Fruit fly (Drosophila melanogaster) whole organism, embryonic: ENCODE measurements around the gene Klp67A.

Experiments
- Atf3 ChIP-seq: fragments of 200-800 bp; sonication (Bioruptor generic); optimal IDR thresholded peaks from 3 replicates; lab custom pipeline; 2016; ENCODE audit warnings: missing biosample characterization, missing genetic modification characterization
- Bgb ChIP-seq: fragments of 200-800 bp; sonication (Bioruptor generic); IDR thresholded peaks from 2 replicates; pipeline ENCODE4 v1.3.6; 2022; ENCODE audit warnings: missing biosample characterization, missing genetic modification characterization; ENCODE audit not compliant: partially characterized antibody
- Blimp-1 ChIP-seq: fragments of 200-800 bp; sonication (Bioruptor generic); optimal IDR thresholded peaks from 3 replicates; lab custom pipeline; 2018; ENCODE audit warnings: missing biosample characterization, missing genetic modification characterization, mild to moderate bottlenecking, moderate library complexity, missing genetic modification reagents
- CG10431 ChIP-seq: fragments of 200-800 bp; sonication (Bioruptor generic); optimal IDR thresholded peaks from 3 replicates; lab custom pipeline; 2018; ENCODE audit warnings: missing biosample characterization, mild to moderate bottlenecking, missing genetic modification characterization
- CG11456 ChIP-seq: fragments of 200-800 bp; sonication (Bioruptor generic); IDR thresholded peaks from 3 replicates; pipeline ENCODE4 v1.3.6; 2022; ENCODE audit warnings: missing biosample characterization, missing genetic modification characterization
- CG13894 ChIP-seq: fragments of 200-800 bp; sonication (Bioruptor generic); optimal IDR thresholded peaks from 3 replicates; lab custom pipeline; 2018; ENCODE audit warnings: missing biosample characterization, mild to moderate bottlenecking, missing genetic modification characterization, moderate library complexity
- CG14667 ChIP-seq: fragments of 200-800 bp; sonication (Bioruptor generic); IDR thresholded peaks from 2 replicates; pipeline ENCODE4 v1.3.6; 2022; ENCODE audit warnings: missing biosample characterization, missing genetic modification characterization
- CG1603 ChIP-seq: fragments of 200-800 bp; sonication (Bioruptor generic); optimal IDR thresholded peaks from 2 replicates; lab custom pipeline; 2019; ENCODE audit warnings: missing biosample characterization, mild to moderate bottlenecking, missing genetic modification characterization, moderate library complexity
- CG1647 ChIP-seq: fragments of 200-800 bp; sonication (Bioruptor generic); optimal IDR thresholded peaks from 3 replicates; lab custom pipeline; 2016; ENCODE audit warnings: missing biosample characterization, missing genetic modification characterization
- CG16779 ChIP-seq: fragments of 200-800 bp; sonication (Bioruptor generic); IDR thresholded peaks from 2 replicates; pipeline ENCODE4 v1.3.6; 2022; ENCODE audit warnings: missing biosample characterization, missing genetic modification characterization
- CG16863 ChIP-seq: fragments of 200-800 bp; sonication (Bioruptor generic); optimal IDR thresholded peaks from 3 replicates; lab custom pipeline; 2016; ENCODE audit warnings: missing biosample characterization, missing genetic modification characterization
- CG17829 ChIP-seq: fragments of 200-800 bp; optimal IDR thresholded peaks from 2 replicates; lab custom pipeline; 2019; ENCODE audit warnings: missing biosample characterization, mild to moderate bottlenecking, missing genetic modification characterization, moderate library complexity
- CG1832 ChIP-seq: fragments of 200-800 bp; sonication (Bioruptor generic); optimal IDR thresholded peaks from 2 replicates; lab custom pipeline; 2017; ENCODE audit warnings: missing biosample characterization, mild to moderate bottlenecking, missing genetic modification characterization, inconsistent platforms
- CG18599 ChIP-seq: fragments of 200-800 bp; sonication (Bioruptor generic); optimal IDR thresholded peaks from 3 replicates; lab custom pipeline; 2017; ENCODE audit warnings: missing biosample characterization, missing genetic modification characterization, mild to moderate bottlenecking, moderate library complexity, missing genetic modification reagents
- CG31441 ChIP-seq: fragments of 200-800 bp; sonication (Bioruptor generic); IDR thresholded peaks from 2 replicates; pipeline ENCODE4 v1.3.6; 2022; ENCODE audit warnings: missing biosample characterization, missing genetic modification characterization
- CG33557 ChIP-seq: fragments of 200-800 bp; sonication (Bioruptor generic); optimal IDR thresholded peaks from 2 replicates; lab custom pipeline; 2019; ENCODE audit warnings: missing biosample characterization, mild to moderate bottlenecking, missing genetic modification characterization, moderate library complexity
- CG34224 ChIP-seq: fragments of 200-800 bp; sonication (Bioruptor generic); IDR thresholded peaks from 3 replicates; pipeline ENCODE4 v1.3.6; 2022; ENCODE audit warnings: missing biosample characterization, missing genetic modification characterization; ENCODE audit not compliant: partially characterized antibody
- CG3726 ChIP-seq: fragments of 200-800 bp; sonication (Bioruptor generic); IDR thresholded peaks from 3 replicates; pipeline ENCODE4, ENCODE4 v1.3.6; 2022; ENCODE audit warnings: missing biosample characterization, missing genetic modification characterization
- CG4707 ChIP-seq: fragments of 200-800 bp; sonication (Bioruptor generic); optimal IDR thresholded peaks from 2 replicates; lab custom pipeline; 2018; ENCODE audit warnings: missing biosample characterization, mild to moderate bottlenecking, missing genetic modification characterization, moderate library complexity
- CG6683 ChIP-seq: fragments of 200-800 bp; sonication (Bioruptor generic); optimal IDR thresholded peaks from 2 replicates; lab custom pipeline; 2017; ENCODE audit warnings: missing biosample characterization, mild to moderate bottlenecking, missing genetic modification characterization, missing genetic modification reagents
- CG9609 ChIP-seq: fragments of 200-800 bp; sonication (Bioruptor generic); optimal IDR thresholded peaks from 3 replicates; lab custom pipeline; 2016; ENCODE audit warnings: missing biosample characterization, missing genetic modification characterization
- Dek ChIP-seq: fragments of 200-800 bp; sonication (Bioruptor generic); optimal IDR thresholded peaks from 3 replicates; lab custom pipeline; 2019; ENCODE audit warnings: missing biosample characterization, mild to moderate bottlenecking, missing genetic modification characterization, moderate library complexity
- HLH54F ChIP-seq: fragments of 200-800 bp; sonication (Bioruptor generic); optimal IDR thresholded peaks from 3 replicates; lab custom pipeline; 2016; ENCODE audit warnings: missing biosample characterization, missing genetic modification characterization
- Hmx ChIP-seq: fragments of 200-800 bp; sonication (Bioruptor generic); optimal IDR thresholded peaks from 2 replicates; lab custom pipeline; 2016; ENCODE audit warnings: missing biosample characterization, missing genetic modification characterization
- MTF-1 ChIP-seq: fragments of 200-800 bp; sonication (Bioruptor generic); optimal IDR thresholded peaks from 2 replicates; lab custom pipeline; 2018; ENCODE audit warnings: missing biosample characterization, mild to moderate bottlenecking, missing genetic modification characterization, borderline replicate concordance
- Optix ChIP-seq: fragments of 200-800 bp; sonication (Bioruptor generic); IDR thresholded peaks from 3 replicates; pipeline ENCODE4 v1.3.6; 2022; ENCODE audit warnings: missing biosample characterization, missing genetic modification characterization
- Scr ChIP-seq: fragments of 200-800 bp; sonication (Bioruptor generic); IDR thresholded peaks from 2 replicates; pipeline ENCODE4 v1.3.6; 2022; ENCODE audit warnings: missing biosample characterization, missing genetic modification characterization; ENCODE audit not compliant: partially characterized antibody
- Vsx1 ChIP-seq: fragments of 200-800 bp; sonication (Bioruptor generic); optimal IDR thresholded peaks from 2 replicates; lab custom pipeline; 2017; ENCODE audit warnings: missing biosample characterization, mild to moderate bottlenecking, missing genetic modification characterization, missing genetic modification reagents
- amos ChIP-seq: fragments of 200-800 bp; sonication (Bioruptor generic); IDR thresholded peaks from 2 replicates; pipeline ENCODE4 v1.3.6; 2022; ENCODE audit warnings: missing biosample characterization, missing genetic modification characterization; ENCODE audit not compliant: partially characterized antibody
- br ChIP-seq: fragments of >200 bp; optimal IDR thresholded peaks from 2 replicates; lab custom pipeline; 2017
- chm ChIP-seq: fragments of 200-800 bp; sonication (Bioruptor generic); IDR thresholded peaks from 2 replicates; pipeline ENCODE4 v1.3.6; 2022; ENCODE audit warnings: missing biosample characterization, missing genetic modification characterization
- danr ChIP-seq: fragments of 200-800 bp; sonication (Bioruptor generic); IDR thresholded peaks from 2 replicates; pipeline ENCODE4 v1.3.6; 2022; ENCODE audit warnings: missing biosample characterization, missing genetic modification characterization
- dmrt99B ChIP-seq: fragments of 200-800 bp; sonication (Bioruptor generic); optimal IDR thresholded peaks from 2 replicates; lab custom pipeline; 2018; ENCODE audit warnings: missing biosample characterization, mild to moderate bottlenecking, missing genetic modification characterization, moderate library complexity
- eve ChIP-seq, 2 experiments: fragments of >200 bp; optimal IDR thresholded peaks; 2 replicates each; lab custom pipeline; 2017; ENCODE audit warnings: missing biosample characterization in 2 of 2, missing genetic modification characterization in 2 of 2
- fd3F ChIP-seq: fragments of 200-800 bp; sonication (Bioruptor generic); optimal IDR thresholded peaks from 2 replicates; lab custom pipeline; 2018; ENCODE audit warnings: missing biosample characterization, mild to moderate bottlenecking, missing genetic modification characterization, moderate library complexity
- her ChIP-seq: fragments of 200-800 bp; sonication (Bioruptor generic); optimal IDR thresholded peaks from 2 replicates; lab custom pipeline; 2016; ENCODE audit warnings: missing biosample characterization, missing genetic modification characterization
- insv ChIP-seq, 2 experiments: fragments of 200-800 bp; sonication (Bioruptor generic); optimal IDR thresholded peaks; 3 replicates each; lab custom pipeline; 2016 to 2018; ENCODE audit warnings: missing biosample characterization in 2 of 2, missing genetic modification characterization in 2 of 2
- inv ChIP-seq: fragments of 200-800 bp; sonication (Bioruptor generic); IDR thresholded peaks from 2 replicates; pipeline ENCODE4 v1.3.6; 2022; ENCODE audit warnings: missing biosample characterization, missing genetic modification characterization; ENCODE audit not compliant: partially characterized antibody
- otp ChIP-seq: fragments of 200-800 bp; sonication (Bioruptor generic); IDR thresholded peaks from 3 replicates; pipeline ENCODE4, ENCODE4 v1.3.6; 2022; ENCODE audit warnings: missing biosample characterization, missing genetic modification characterization
- pho ChIP-seq: fragments of 200-800 bp; sonication (Bioruptor generic); optimal IDR thresholded peaks from 2 replicates; lab custom pipeline; 2016; ENCODE audit warnings: missing biosample characterization, missing genetic modification characterization
- pnt ChIP-seq: fragments of 200-800 bp; sonication (Bioruptor generic); optimal IDR thresholded peaks from 3 replicates; lab custom pipeline; 2016; ENCODE audit warnings: missing biosample characterization, missing genetic modification characterization
- psq ChIP-seq: fragments of 200-800 bp; sonication (Bioruptor generic); optimal IDR thresholded peaks from 2 replicates; lab custom pipeline; 2017; ENCODE audit warnings: missing biosample characterization, missing genetic modification characterization
- pum ChIP-seq: fragments of 200-800 bp; sonication (Bioruptor generic); optimal IDR thresholded peaks from 2 replicates; lab custom pipeline; 2016; ENCODE audit warnings: missing biosample characterization, missing genetic modification characterization
- sens ChIP-seq: fragments of 200-800 bp; sonication (Bioruptor generic); peaks from one replicate; lab custom pipeline; 2016; ENCODE audit warnings: missing biosample characterization, missing genetic modification characterization
- sens-2 ChIP-seq: fragments of 200-800 bp; sonication (Bioruptor generic); IDR thresholded peaks from 2 replicates; pipeline ENCODE4 v1.3.6; 2022; ENCODE audit warnings: missing biosample characterization, missing genetic modification characterization
- stc ChIP-seq: fragments of 200-800 bp; sonication (Bioruptor generic); IDR thresholded peaks from 2 replicates; pipeline ENCODE4 v1.3.6; 2022; ENCODE audit warnings: missing biosample characterization, missing genetic modification characterization
- tna ChIP-seq: fragments of 200-800 bp; sonication (Bioruptor generic); IDR thresholded peaks from 2 replicates; pipeline ENCODE4 v1.3.6; 2022; ENCODE audit warnings: missing biosample characterization, missing genetic modification characterization; ENCODE audit not compliant: partially characterized antibody
- zen ChIP-seq: fragments of 200-800 bp; sonication (Bioruptor generic); optimal IDR thresholded peaks from 3 replicates; lab custom pipeline; 2018; ENCODE audit warnings: missing biosample characterization, mild to moderate bottlenecking, missing genetic modification characterization, moderate library complexity
- zfh2 ChIP-seq: fragments of 200-800 bp; sonication (Bioruptor generic); optimal IDR thresholded peaks from 2 replicates; lab custom pipeline; 2016; ENCODE audit warnings: missing biosample characterization, missing genetic modification characterization

The Klp67A gene

DNA sequence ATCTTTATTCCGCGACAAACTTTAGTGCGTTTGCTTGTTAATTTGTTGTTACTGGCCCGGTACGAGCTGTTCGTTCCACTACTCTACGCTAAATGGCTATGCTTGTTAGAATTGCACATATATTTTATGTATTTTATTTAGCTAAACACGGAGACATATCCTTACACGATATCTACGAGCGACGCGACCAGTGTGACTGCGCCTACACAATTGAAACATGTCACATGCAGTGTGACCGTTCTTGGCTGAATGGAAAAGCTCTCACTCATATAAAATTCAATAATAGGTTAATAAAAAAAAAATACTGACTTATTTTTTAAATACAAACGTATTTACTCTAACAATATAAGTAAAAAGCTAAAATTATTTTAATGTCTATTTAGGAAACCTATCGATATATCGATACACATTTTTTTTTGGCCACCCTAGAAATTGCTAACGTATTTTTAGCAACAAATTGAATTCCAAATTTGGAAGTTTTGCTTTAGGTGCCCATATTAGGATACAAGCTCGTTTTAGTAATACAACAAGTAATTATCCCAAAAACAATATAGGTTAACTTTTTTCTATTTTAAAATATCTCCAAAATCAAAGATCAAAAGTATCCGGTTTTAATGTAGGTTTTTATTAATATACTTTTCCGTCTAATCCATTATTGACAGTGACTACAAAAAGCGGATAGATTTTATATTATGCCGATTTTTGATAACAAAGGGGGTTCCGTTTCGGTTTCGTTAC is 32.3 kb upstream of the Klp67A start, which contains the start of gene CG4080 (continued):
- TF ChIP-seq CG1647 (GFP tag; lab: Kevin White, UChicago) (no peak), eve (GFP tag; optimal IDR thresholded peaks at IDR 0.05; lab: Kevin White, UChicago) (peak in 1 of 2 experiments; percentile 53), dmrt99B (tag; lab: Kevin White, UChicago) (no peak), CG9609 (no peak), CG10431 (no peak), CG6683 (no peak), CG16863 (GFP tag; lab: Kevin White, UChicago) (no peak), br (no peak), Hmx (GFP tag; lab: Kevin White, UChicago) (peak; percentile 9), tna (GFP tag; lab: Robert Waterston, UW) (peak; percentile 55), CG33557 (peak; percentile 34), CG13894 (tag; lab: Kevin White, UChicago) (peak; percentile 1), danr (GFP tag; lab: Robert Waterston, UW) (no peak), fd3F (GFP tag; lab: Kevin White, UChicago) (no peak), CG1603 (tag; lab: Kevin White, UChicago) (peak; percentile 55), CG11456 (GFP tag; lab: Robert Waterston, UW) (no peak), her (no peak), otp (GFP tag; lab: Robert Waterston, UW) (peak; percentile 27; the same call in 1 of the 3 replicates), Optix (GFP tag; lab: Robert Waterston, UW) (no peak), pnt (GFP tag; lab: Kevin White, UChicago) (peak; percentile 9), sens-2 (GFP tag; lab: Robert Waterston, UW) (no peak), CG17829 (tag; lab: Kevin White, UChicago) (peak; percentile 57), pho (GFP tag; lab: Kevin White, UChicago) (no peak), psq (GFP tag; lab: Kevin White, UChicago) (no peak), amos (GFP tag; lab: Robert Waterston, UW) (peak; percentile 76; the same call in 1 of the 2 replicates), CG18599 (GFP tag; lab: Kevin White, UChicago) (no peak), inv (GFP tag; lab: Robert Waterston, UW) (peak; percentile 73), CG34224 (GFP tag; lab: Robert Waterston, UW) (peak; percentile 69), CG1832 (GFP tag; lab: Kevin White, UChicago) (no peak), Scr (GFP tag; lab: Robert Waterston, UW) (peak; percentile 90), CG3726 (GFP tag; lab: Robert Waterston, UW) (no peak), Blimp-1 (GFP tag; lab: Kevin White, UChicago) (no peak), Dek (peak; percentile 17), Atf3 (GFP tag; lab: Kevin White, UChicago) (no peak), sens (peak; percentile 88), CG14667 (GFP tag; lab: Robert Waterston, UW) (no peak), CG16779 (GFP tag; lab: Robert Waterston, UW) (no peak), Vsx1 (GFP tag; lab: Kevin White, UChicago) (peak; percentile 44), stc (peak; percentile 53; the same call in 1 of the 2 replicates), insv (GFP tag; optimal IDR thresholded peaks at IDR 0.05; lab: Kevin White, UChicago) (peak in 1 of 2 experiments; percentile 25), MTF-1 (GFP tag; lab: Kevin White, UChicago) (peak; percentile 7), CG4707 (no peak), pum (GFP tag; lab: Kevin White, UChicago) (no peak), zfh2 (GFP tag; lab: Kevin White, UChicago) (no peak), Bgb (GFP tag; lab: Robert Waterston, UW) (no peak; the same call in none of the 2 replicates), zen (peak; percentile 26), CG31441 (GFP tag; lab: Robert Waterston, UW) (0 out of 2 replicates have a peak, but pooled peaks have one; percentile 44), chm (GFP tag; lab: Robert Waterston, UW) (peak; percentile 13; the same call in 1 of the 2 replicates), HLH54F (GFP tag; lab: Kevin White, UChicago) (no peak)
